Worm (Caenorhabditis elegans) whole organism, young adult: Measurements from ENCODE around the gene mtcu-2.

Source experiments
- B0261.1 ChIP-seq: sonication (generic microtip); optimal IDR thresholded peaks from 2 replicates; lab custom pipeline; 2016; ENCODE audit warnings: mild to moderate bottlenecking, missing genetic modification characterization, moderate library complexity, missing compliant biosample characterization
- C06A6.2 ChIP-seq: fragments of 200-800 bp; sonication (Bioruptor generic); conservative IDR thresholded peaks from 2 replicates; pipeline ENCODE4 v1.3.6; 2022; ENCODE audit warnings: missing genetic modification characterization, missing compliant biosample characterization
- C17E4.6 ChIP-seq: fragments of 200-800 bp; sonication (Bioruptor generic); IDR thresholded peaks from 2 replicates; pipeline ENCODE4 v1.3.6; 2022; ENCODE audit warnings: missing genetic modification reagents, missing genetic modification characterization, missing compliant biosample characterization
- D2030.7 ChIP-seq: fragments of 200-800 bp; sonication (Bioruptor generic); IDR thresholded peaks from 2 replicates; pipeline ENCODE4 v1.3.6; 2022; ENCODE audit warnings: missing genetic modification reagents, missing genetic modification characterization, missing compliant biosample characterization
- F52B5.7 ChIP-seq: sonication (generic microtip); optimal IDR thresholded peaks from 2 replicates; lab custom pipeline; 2016; ENCODE audit warnings: mild to moderate bottlenecking, missing genetic modification characterization, missing compliant biosample characterization
- Y79H2A.3 ChIP-seq: fragments of 200-800 bp; sonication (Bioruptor generic); conservative IDR thresholded peaks from 2 replicates; pipeline ENCODE4 v1.3.6; 2022; ENCODE audit warnings: missing genetic modification reagents, missing genetic modification characterization, missing compliant biosample characterization
- Y95B8A.8 ChIP-seq: fragments of 200-800 bp; sonication (Bioruptor generic); IDR thresholded peaks from 2 replicates; pipeline ENCODE4 v1.3.6; 2022; ENCODE audit warnings: missing genetic modification reagents, missing genetic modification characterization, missing compliant biosample characterization
- ZK185.1 ChIP-seq: sonication (generic microtip); optimal IDR thresholded peaks from 2 replicates; lab custom pipeline; 2016; ENCODE audit warnings: mild to moderate bottlenecking, missing genetic modification characterization, missing compliant biosample characterization; ENCODE audit not compliant: poor library complexity, severe bottlenecking
- atf-7 ChIP-seq: sonication (generic microtip); optimal IDR thresholded peaks from 2 replicates; lab custom pipeline; 2017; ENCODE audit warnings: mild to moderate bottlenecking, missing genetic modification characterization, missing compliant biosample characterization
- attf-5 ChIP-seq: fragments of 200-800 bp; sonication (Bioruptor generic); optimal IDR thresholded peaks from 2 replicates; lab custom pipeline; 2018; ENCODE audit warnings: mild to moderate bottlenecking, missing genetic modification characterization, missing compliant biosample characterization
- cebp-1 ChIP-seq, 2 experiments: fragments of 200-800 bp in 1 of 2; sonication (Bioruptor generic) in 1 of 2; sonication (generic microtip) in 1 of 2; IDR thresholded peaks in 1 of 2; optimal IDR thresholded peaks in 1 of 2; 2 replicates each; pipeline versions ENCODE4 v1.3.6 to Lab custom; 2017 to 2022; ENCODE audit warnings: missing compliant biosample characterization in 2 of 2, missing genetic modification characterization in 2 of 2, mild to moderate bottlenecking in 1 of 2, missing genetic modification reagents in 1 of 2, moderate library complexity in 1 of 2
- dox-1 ChIP-seq: fragments of 200-800 bp; sonication (Bioruptor generic); IDR thresholded peaks from 2 replicates; pipeline ENCODE4 v1.3.6; 2022; ENCODE audit warnings: missing genetic modification reagents, missing genetic modification characterization, missing compliant biosample characterization
- egl-44 ChIP-seq: fragments of 200-800 bp; sonication (Bioruptor generic); IDR thresholded peaks from 2 replicates; pipeline ENCODE4 v1.3.6; 2022; ENCODE audit warnings: missing genetic modification reagents, missing genetic modification characterization, missing compliant biosample characterization
- egrh-3 ChIP-seq: fragments of 200-800 bp; sonication (Bioruptor generic); IDR thresholded peaks from 2 replicates; pipeline ENCODE4 v1.3.6; 2022; ENCODE audit warnings: missing genetic modification reagents, missing genetic modification characterization, missing compliant biosample characterization
- fkh-3 ChIP-seq: sonication (generic microtip); optimal IDR thresholded peaks from 2 replicates; lab custom pipeline; 2016; ENCODE audit warnings: mild to moderate bottlenecking, missing genetic modification characterization, missing compliant biosample characterization
- gei-17 ChIP-seq: fragments of 200-800 bp; sonication (Bioruptor generic); optimal IDR thresholded peaks from 2 replicates; lab custom pipeline; 2018; ENCODE audit warnings: mild to moderate bottlenecking, missing genetic modification characterization, missing compliant biosample characterization
- hlh-26 ChIP-seq: fragments of 200-800 bp; sonication (Bioruptor generic); conservative IDR thresholded peaks from 2 replicates; pipeline ENCODE4 v1.3.6; 2022; ENCODE audit warnings: missing genetic modification reagents, missing genetic modification characterization, missing compliant biosample characterization
- hmg-1.2 ChIP-seq: fragments of 200-800 bp; sonication (Bioruptor generic); IDR thresholded peaks from 2 replicates; pipeline ENCODE4 v1.3.6; 2022; ENCODE audit warnings: missing genetic modification reagents, missing genetic modification characterization, missing compliant biosample characterization
- hmg-20 ChIP-seq: fragments of 200-800 bp; sonication (Bioruptor generic); IDR thresholded peaks from 2 replicates; pipeline ENCODE4 v1.3.6; 2022; ENCODE audit warnings: missing genetic modification reagents, missing genetic modification characterization, missing compliant biosample characterization
- lin-40 ChIP-seq: sonication (generic microtip); optimal IDR thresholded peaks from 2 replicates; lab custom pipeline; 2016; ENCODE audit warnings: missing genetic modification characterization, mild to moderate bottlenecking, missing compliant biosample characterization, missing genotype, missing genetic modification reagents
- madf-6 ChIP-seq: fragments of 200-800 bp; sonication (Bioruptor generic); IDR thresholded peaks from 2 replicates; pipeline ENCODE4 v1.3.6; 2022; ENCODE audit warnings: missing genetic modification reagents, missing genetic modification characterization, missing compliant biosample characterization
- mcd-1 ChIP-seq: fragments of 200-800 bp; sonication (Bioruptor generic); IDR thresholded peaks from 2 replicates; pipeline ENCODE4 v1.3.6; 2022; ENCODE audit warnings: missing genetic modification reagents, missing genetic modification characterization, missing compliant biosample characterization
- mel-28 ChIP-seq: sonication (generic microtip); optimal IDR thresholded peaks from 2 replicates; lab custom pipeline; 2016; ENCODE audit warnings: borderline replicate concordance, mild to moderate bottlenecking, missing genetic modification characterization, missing compliant biosample characterization
- nhr-179 ChIP-seq: sonication (generic microtip); optimal IDR thresholded peaks from 2 replicates; lab custom pipeline; 2016; ENCODE audit warnings: mild to moderate bottlenecking, missing genetic modification characterization, missing compliant biosample characterization
- nhr-80 ChIP-seq: sonication (generic microtip); optimal IDR thresholded peaks from 2 replicates; lab custom pipeline; 2016; ENCODE audit warnings: missing genetic modification characterization, missing compliant biosample characterization
- nhr-90 ChIP-seq: sonication (generic microtip); optimal IDR thresholded peaks from 2 replicates; lab custom pipeline; 2016; ENCODE audit warnings: missing genotype, mild to moderate bottlenecking, missing genetic modification characterization, missing compliant biosample characterization
- pbrm-1 ChIP-seq: fragments of 200-800 bp; sonication (Bioruptor generic); IDR thresholded peaks from 2 replicates; pipeline ENCODE4 v1.3.6; 2022; ENCODE audit warnings: missing genetic modification reagents, missing genetic modification characterization, missing compliant biosample characterization
- rec-8 ChIP-seq, 2 experiments: sonication (generic microtip); optimal IDR thresholded peaks; 2 replicates each; lab custom pipeline; 2016; ENCODE audit warnings: mild to moderate bottlenecking in 2 of 2, missing genetic modification characterization in 2 of 2, missing genetic modification reagents in 2 of 2, missing genotype in 2 of 2, missing biosample characterization in 1 of 2, missing compliant biosample characterization in 1 of 2, moderate library complexity in 1 of 2
- snpc-3.4 ChIP-seq: sonication (generic microtip); optimal IDR thresholded peaks from 2 replicates; lab custom pipeline; 2017; ENCODE audit warnings: missing genetic modification characterization, mild to moderate bottlenecking, missing compliant biosample characterization, antibody characterized with exemption, moderate library complexity, missing genotype, missing genetic modification reagents
- snpc-4 ChIP-seq, 5 experiments: fragments of 150-350 bp in 1 of 5; sonication (generic microtip) in 4 of 5; optimal IDR thresholded peaks; 2 replicates each; lab custom pipeline; 2014 to 2018; ENCODE audit warnings: missing genetic modification characterization in 5 of 5, missing biosample characterization in 3 of 5, antibody characterized with exemption in 2 of 5, mild to moderate bottlenecking in 2 of 5, missing compliant biosample characterization in 2 of 5, missing genotype in 2 of 5, moderate library complexity in 2 of 5, missing genetic modification reagents in 1 of 5
- somi-1 ChIP-seq: fragments of 200-800 bp; sonication (Bioruptor generic); optimal IDR thresholded peaks from 2 replicates; lab custom pipeline; 2018; ENCODE audit warnings: mild to moderate bottlenecking, missing genetic modification characterization, missing compliant biosample characterization
- tbp1 ChIP-seq: fragments of 200-800 bp; sonication (Bioruptor generic); optimal IDR thresholded peaks from 2 replicates; lab custom pipeline; 2018; ENCODE audit warnings: mild to moderate bottlenecking, missing genetic modification characterization, missing compliant biosample characterization
- zim-3 ChIP-seq: sonication (generic microtip); optimal IDR thresholded peaks from 2 replicates; lab custom pipeline; 2017; ENCODE audit warnings: mild to moderate bottlenecking, missing genetic modification characterization, moderate library complexity, missing compliant biosample characterization
- ztf-18 ChIP-seq: sonication (generic microtip); optimal IDR thresholded peaks from 2 replicates; lab custom pipeline; 2016; ENCODE audit warnings: missing genotype, mild to moderate bottlenecking, missing genetic modification characterization, missing compliant biosample characterization
- ztf-22 ChIP-seq: fragments of 200-800 bp; sonication (Bioruptor generic); optimal IDR thresholded peaks from 2 replicates; lab custom pipeline; 2018; ENCODE audit warnings: mild to moderate bottlenecking, missing genetic modification characterization, moderate library complexity, missing compliant biosample characterization
- ztf-26 ChIP-seq: sonication (generic microtip); optimal IDR thresholded peaks from 2 replicates; lab custom pipeline; 2017; ENCODE audit warnings: missing genetic modification characterization, missing compliant biosample characterization

The mtcu-2 gene

ce11 chrII:10034769-10035168 lies 1.8 kb upstream of the mtcu-2 start (continued):
- 0 out of 2 replicates have a peak, but pooled peaks have one; percentile 56 for TF ChIP-seq C17E4.6 (GFP tag; lab: Robert Waterston, UW)
- TF ChIP-seq mcd-1 (GFP tag; lab: Robert Waterston, UW): peak; percentile 92
- TF ChIP-seq, all 124 proteins: peak for 26; not testable (repeated sequence) for 98

- no peak for TF ChIP-seq dox-1 (GFP tag; lab: Robert Waterston, UW)
- TF ChIP-seq F52B5.7 (tag; lab: Kevin White, UChicago): no peak
- no peak for TF ChIP-seq ztf-22 (GFP tag; lab: Kevin White, UChicago)
- TF ChIP-seq Y79H2A.3: no peak
- TF ChIP-seq ztf-18 (tag; lab: Kevin White, UChicago): no peak
- no peak for TF ChIP-seq zim-3
- no peak for TF ChIP-seq egrh-3
- no peak for TF ChIP-seq hlh-26 (GFP tag; lab: Robert Waterston, UW)
- no peak for TF ChIP-seq egl-44 (GFP tag; lab: Robert Waterston, UW)
- no peak for TF ChIP-seq fkh-3 (tag; lab: Kevin White, UChicago)
- TF ChIP-seq nhr-179 (tag; lab: Kevin White, UChicago): no peak
- TF ChIP-seq Y95B8A.8 (GFP tag; lab: Robert Waterston, UW): no peak
- TF ChIP-seq snpc-4 (GFP tag; optimal IDR thresholded peaks at IDR 0.05; lab: Kevin White, UChicago): no peak
- no peak for TF ChIP-seq snpc-4 (tag; optimal IDR thresholded peaks at IDR 0.05; lab: Kevin White, UChicago)
- no peak for TF ChIP-seq mel-28 (tag; lab: Kevin White, UChicago)
- TF ChIP-seq C06A6.2 (GFP tag; lab: Robert Waterston, UW): no peak
- TF ChIP-seq D2030.7: no peak
- no peak for TF ChIP-seq hmg-1.2 (GFP tag; lab: Robert Waterston, UW)
- no peak for TF ChIP-seq madf-6 (GFP tag; lab: Robert Waterston, UW)
- no peak for TF ChIP-seq gei-17 (GFP tag; lab: Kevin White, UChicago)
- TF ChIP-seq lin-40 (tag; lab: Kevin White, UChicago): no peak
These were observed 3.1 kb downstream of the mtcu-2 start, which contains the start of gene ttc-36 for ce11 chrII:10029890-10030289. Gene ttc-36, plus strand, starts transcription at chrII:10030190.

- TF ChIP-seq pbrm-1 (GFP tag; lab: Robert Waterston, UW): no peak
- TF ChIP-seq C06A6.2 (GFP tag; lab: Robert Waterston, UW): 0 out of 2 replicates have a peak, but pooled peaks have one; percentile 26
- no peak for TF ChIP-seq ztf-22 (GFP tag; lab: Kevin White, UChicago)
- no peak for TF ChIP-seq snpc-3.4
- TF ChIP-seq ztf-26: peak; percentile 43
- no peak for TF ChIP-seq B0261.1 (tag; lab: Kevin White, UChicago)
- peak; percentile 5 for TF ChIP-seq tbp1
- no peak for TF ChIP-seq zim-3
- TF ChIP-seq nhr-90 (tag; lab: Kevin White, UChicago): no peak
- TF ChIP-seq atf-7 (tag; lab: Kevin White, UChicago): peak; percentile 75
- no peak for TF ChIP-seq snpc-4 (GFP tag; optimal IDR thresholded peaks at IDR 0.05; lab: Kevin White, UChicago)
- TF ChIP-seq snpc-4 (tag; optimal IDR thresholded peaks at IDR 0.05; lab: Kevin White, UChicago): no peak
- peak; percentile 52 for TF ChIP-seq attf-5 (GFP tag; lab: Kevin White, UChicago)
- no peak for TF ChIP-seq rec-8 (tag; optimal IDR thresholded peaks at IDR 0.05; lab: Kevin White, UChicago)
- TF ChIP-seq cebp-1 (GFP tag; IDR thresholded peaks at IDR 0.05; lab: Robert Waterston, UW): no peak
- TF ChIP-seq cebp-1 (tag; optimal IDR thresholded peaks at IDR 0.05; lab: Kevin White, UChicago): peak; percentile 40
- TF ChIP-seq hmg-20: no peak
- TF ChIP-seq ZK185.1 (tag; lab: Kevin White, UChicago): no peak
- peak; percentile 12 for TF ChIP-seq somi-1 (GFP tag; lab: Kevin White, UChicago)
- TF ChIP-seq nhr-80 (tag; lab: Kevin White, UChicago): peak; percentile 59
These were observed 4.0 kb downstream of the mtcu-2 start for ce11 chrII:10029044-10029443.
